Worm (Caenorhabditis elegans) whole organism, L1 larva: Measurements from ENCODE around the gene Y14H12B.1.

Experiments used
- C04F5.9 ChIP-seq: sonication (generic microtip); optimal IDR thresholded peaks from 2 replicates; lab custom pipeline; 2016; ENCODE audit warnings: missing genetic modification characterization, missing compliant biosample characterization
- C16A3.4 ChIP-seq: fragments of 150-350 bp; optimal IDR thresholded peaks from 2 replicates; lab custom pipeline; 2014; ENCODE audit warnings: missing biosample characterization, missing genetic modification characterization
- Y116A8C.19 ChIP-seq: sonication (generic microtip); optimal IDR thresholded peaks from 2 replicates; lab custom pipeline; 2016; ENCODE audit warnings: missing compliant biosample characterization, missing genetic modification characterization, borderline replicate concordance
- aha-1 ChIP-seq: fragments of 150-350 bp; optimal IDR thresholded peaks from 2 replicates; lab custom pipeline; 2014; ENCODE audit warnings: missing biosample characterization, missing genetic modification characterization
- ceh-63 ChIP-seq: fragments of 200-800 bp; sonication (Bioruptor generic); optimal IDR thresholded peaks from 2 replicates; lab custom pipeline; 2018; ENCODE audit warnings: mild to moderate bottlenecking, missing genetic modification characterization, missing compliant biosample characterization
- ceh-88 ChIP-seq: fragments of 200-800 bp; sonication (Bioruptor generic); IDR thresholded peaks from 2 replicates; pipeline ENCODE4 v1.3.6; 2022; ENCODE audit warnings: missing genetic modification characterization, missing compliant biosample characterization
- ceh-90 ChIP-seq: sonication (generic microtip); optimal IDR thresholded peaks from 2 replicates; lab custom pipeline; 2016; ENCODE audit warnings: missing genetic modification characterization, missing compliant biosample characterization
- dpl-1 ChIP-seq, 3 experiments: fragments of 150-350 bp in 2 of 3; sonication (generic microtip) in 1 of 3; optimal IDR thresholded peaks; 2 replicates each; lab custom pipeline; 2014 to 2017; ENCODE audit warnings: missing biosample characterization in 3 of 3, missing genetic modification characterization in 3 of 3, missing genetic modification reagents in 3 of 3
- dsc-1 ChIP-seq: sonication (generic microtip); optimal IDR thresholded peaks from 2 replicates; lab custom pipeline; 2016; ENCODE audit warnings: mild to moderate bottlenecking, missing genetic modification characterization, missing compliant biosample characterization
- efl-1 ChIP-seq, 4 experiments: fragments of 150-350 bp; optimal IDR thresholded peaks in 3 of 4; peaks in 1 of 4; 1 replicate in 1 of 4; 2 replicates in 3 of 4; lab custom pipeline; 2014; ENCODE audit warnings: missing biosample characterization in 2 of 4, missing genetic modification characterization in 2 of 4, missing genetic modification reagents in 2 of 4
- egl-13 ChIP-seq: sonication (generic microtip); optimal IDR thresholded peaks from 2 replicates; lab custom pipeline; 2016; ENCODE audit warnings: missing genotype, missing genetic modification reagents, missing genetic modification characterization, missing compliant biosample characterization
- fkh-4 ChIP-seq: sonication (generic microtip); optimal IDR thresholded peaks from 2 replicates; lab custom pipeline; 2016; ENCODE audit warnings: missing compliant biosample characterization, missing genetic modification characterization, borderline replicate concordance
- fkh-8 ChIP-seq: sonication (generic microtip); optimal IDR thresholded peaks from 2 replicates; lab custom pipeline; 2016; ENCODE audit warnings: mild to moderate bottlenecking, missing genetic modification characterization, missing compliant biosample characterization
- hlh-17 ChIP-seq: fragments of 200-800 bp; sonication (Bioruptor generic); optimal IDR thresholded peaks from 2 replicates; lab custom pipeline; 2018; ENCODE audit warnings: missing genetic modification characterization, mild to moderate bottlenecking, missing compliant biosample characterization, moderate library complexity, borderline replicate concordance
- hlh-4 ChIP-seq: sonication (generic microtip); optimal IDR thresholded peaks from 2 replicates; lab custom pipeline; 2016; ENCODE audit warnings: mild to moderate bottlenecking, missing genetic modification characterization, missing compliant biosample characterization
- irx-1 ChIP-seq: sonication (generic microtip); optimal IDR thresholded peaks from 2 replicates; lab custom pipeline; 2016; ENCODE audit warnings: missing genetic modification characterization, missing compliant biosample characterization
- jun-1 ChIP-seq: fragments of 150-350 bp; optimal IDR thresholded peaks from 2 replicates; lab custom pipeline; 2014; ENCODE audit warnings: missing biosample characterization, missing genetic modification reagents, missing genetic modification characterization
- lin-13 ChIP-seq: fragments of 150-350 bp; optimal IDR thresholded peaks from 2 replicates; lab custom pipeline; 2014; ENCODE audit warnings: missing biosample characterization, missing genetic modification reagents, missing genetic modification characterization
- lin-14 ChIP-seq: fragments of 200-800 bp; sonication (Bioruptor generic); optimal IDR thresholded peaks from 2 replicates; lab custom pipeline; 2018; ENCODE audit warnings: mild to moderate bottlenecking, missing genetic modification characterization, moderate library complexity, missing compliant biosample characterization
- lin-15B ChIP-seq: fragments of 150-350 bp; sonication (generic microtip); optimal IDR thresholded peaks from 3 replicates; lab custom pipeline; 2014; ENCODE audit warnings: missing biosample characterization, missing genetic modification characterization
- lir-3 ChIP-seq: sonication (generic microtip); optimal IDR thresholded peaks from 2 replicates; lab custom pipeline; 2016; ENCODE audit warnings: mild to moderate bottlenecking, missing genetic modification characterization, moderate library complexity, missing compliant biosample characterization; ENCODE audit not compliant: poor library complexity
- lsy-2 ChIP-seq, 2 experiments: fragments of 150-350 bp; optimal IDR thresholded peaks; 2 replicates each; lab custom pipeline; 2014; ENCODE audit warnings: missing biosample characterization in 2 of 2, missing genetic modification characterization in 2 of 2
- mef-2 ChIP-seq: fragments of 150-350 bp; optimal IDR thresholded peaks from 2 replicates; lab custom pipeline; 2014; ENCODE audit warnings: missing biosample characterization, missing genetic modification characterization
- nhr-12 ChIP-seq: sonication (generic microtip); optimal IDR thresholded peaks from 2 replicates; lab custom pipeline; 2017; ENCODE audit warnings: missing biosample characterization, missing genetic modification characterization
- nhr-71 ChIP-seq: sonication (generic microtip); optimal IDR thresholded peaks from 2 replicates; lab custom pipeline; 2016; ENCODE audit warnings: mild to moderate bottlenecking, missing genetic modification characterization, moderate library complexity, missing compliant biosample characterization
- nhr-84 ChIP-seq: sonication (generic microtip); optimal IDR thresholded peaks from 2 replicates; lab custom pipeline; 2017; ENCODE audit warnings: missing biosample characterization, missing genetic modification characterization
- nhr-85 ChIP-seq: sonication (generic microtip); peaks from one replicate; lab custom pipeline; 2016; ENCODE audit warnings: missing genetic modification characterization, inconsistent platforms, missing compliant biosample characterization
- pax-3 ChIP-seq: fragments of 200-800 bp; sonication (Bioruptor generic); optimal IDR thresholded peaks from 2 replicates; lab custom pipeline; 2018; ENCODE audit warnings: mild to moderate bottlenecking, missing genetic modification characterization, moderate library complexity, missing compliant biosample characterization
- pqm-1 ChIP-seq: sonication (generic microtip); optimal IDR thresholded peaks from 3 replicates; lab custom pipeline; 2017; ENCODE audit warnings: missing biosample characterization, missing genetic modification characterization
- rnt-1 ChIP-seq: sonication (generic microtip); optimal IDR thresholded peaks from 2 replicates; lab custom pipeline; 2016; ENCODE audit warnings: mild to moderate bottlenecking, missing genetic modification characterization, moderate library complexity, missing compliant biosample characterization
- snpc-4 ChIP-seq: fragments of 150-350 bp; optimal IDR thresholded peaks from 2 replicates; lab custom pipeline; 2014; ENCODE audit warnings: missing biosample characterization, missing genetic modification characterization
- sptf-1 ChIP-seq: fragments of 150-350 bp; optimal IDR thresholded peaks from 2 replicates; lab custom pipeline; 2014; ENCODE audit warnings: missing biosample characterization, missing genetic modification characterization
- sup-37 ChIP-seq: fragments of 200-800 bp; sonication (Bioruptor generic); optimal IDR thresholded peaks from 2 replicates; lab custom pipeline; 2018; ENCODE audit warnings: mild to moderate bottlenecking, missing genetic modification characterization, missing compliant biosample characterization
- swsn-7 ChIP-seq: sonication (generic microtip); optimal IDR thresholded peaks from 2 replicates; lab custom pipeline; 2016; ENCODE audit warnings: missing genetic modification characterization, missing compliant biosample characterization
- unc-130 ChIP-seq: fragments of 150-350 bp; optimal IDR thresholded peaks from 2 replicates; lab custom pipeline; 2017; ENCODE audit warnings: missing biosample characterization, missing genetic modification characterization, inconsistent platforms
- unc-30 ChIP-seq: sonication (generic microtip); optimal IDR thresholded peaks from 2 replicates; lab custom pipeline; 2017; ENCODE audit warnings: missing biosample characterization, missing genetic modification characterization
- ztf-11 ChIP-seq, 2 experiments: sonication (generic microtip); optimal IDR thresholded peaks; 2 replicates each; lab custom pipeline; 2016 to 2017; ENCODE audit warnings: missing genetic modification characterization in 2 of 2, missing biosample characterization in 1 of 2, missing compliant biosample characterization in 1 of 2
- ztf-4 ChIP-seq: fragments of 150-350 bp; optimal IDR thresholded peaks from 2 replicates; lab custom pipeline; 2014; ENCODE audit warnings: missing biosample characterization, missing genetic modification characterization

Y14H12B.1 gene

ce11 chrII:3931825-3932224 is 2.4 kb upstream of the Y14H12B.1 start:
- TF ChIP-seq ceh-90 (tag; lab: Kevin White, UChicago) (no peak), nhr-71 (tag; lab: Kevin White, UChicago) (no peak), fkh-8 (tag; lab: Kevin White, UChicago) (no peak), unc-30 (tag; lab: Kevin White, UChicago) (no peak), sptf-1 (tag; lab: Kevin White, UChicago) (no peak), pqm-1 (tag; lab: Kevin White, UChicago) (no peak), dsc-1 (tag; lab: Kevin White, UChicago) (no peak), aha-1 (tag; lab: Kevin White, UChicago) (no peak), lin-15B (tag; lab: Kevin White, UChicago) (no peak), swsn-7 (tag; lab: Kevin White, UChicago) (no peak), C16A3.4 (tag; lab: Kevin White, UChicago) (no peak), lsy-2 (tag; optimal IDR thresholded peaks at IDR 0.05; lab: Kevin White, UChicago) (no peak), nhr-84 (tag; lab: Kevin White, UChicago) (no peak), dpl-1 (GFP tag; optimal IDR thresholded peaks at IDR 0.05; lab: Kevin White, UChicago) (no peak), lir-3 (no peak), fkh-4 (tag; lab: Kevin White, UChicago) (no peak), C04F5.9 (tag; lab: Kevin White, UChicago) (no peak), pax-3 (tag; lab: Kevin White, UChicago) (no peak)

ce11 chrII:3933640-3934039 is 607 bp upstream of the Y14H12B.1 start, which contains the start of gene Y14H12B.2:
Gene Y14H12B.2 (minus strand): TSS chrII:3933740.
- TF ChIP-seq egl-13 (no peak), efl-1 (optimal IDR thresholded peaks at IDR 0.05; lab: Kevin White, UChicago) (peak in 1 of 2 experiments; percentile 82), efl-1 (GFP tag; optimal IDR thresholded peaks at IDR 0.05 in 1 of 2; lab: Kevin White, UChicago) (peak in 1 of 2 experiments; percentile 24)
- TF ChIP-seq, all 84 proteins: peak for 1

- no peak for TF ChIP-seq hlh-4 (tag; lab: Kevin White, UChicago)
- TF ChIP-seq snpc-4 = no peak
- no peak for TF ChIP-seq nhr-85 (tag; lab: Kevin White, UChicago)
- no peak for TF ChIP-seq mef-2 (tag; lab: Kevin White, UChicago)
- TF ChIP-seq jun-1 (tag; lab: Kevin White, UChicago) = no peak
- TF ChIP-seq rnt-1 (tag; lab: Kevin White, UChicago) = no peak
- TF ChIP-seq ceh-88 (GFP tag; lab: Robert Waterston, UW) = no peak
- TF ChIP-seq ztf-4 (tag; lab: Kevin White, UChicago) = no peak
Observed at ce11 chrII:3935098-3935497, 851 bp downstream of the Y14H12B.1 start.

- no peak for TF ChIP-seq lin-14
- TF ChIP-seq lin-13 = no peak
- no peak for TF ChIP-seq Y116A8C.19 (tag; lab: Kevin White, UChicago)
- no peak for TF ChIP-seq fkh-8 (tag; lab: Kevin White, UChicago)
- TF ChIP-seq C04F5.9 (tag; lab: Kevin White, UChicago) = no peak
- TF ChIP-seq ceh-63 = no peak
- no peak for TF ChIP-seq ztf-11 (tag; optimal IDR thresholded peaks at IDR 0.05; lab: Kevin White, UChicago)
- no peak for TF ChIP-seq unc-130 (tag; lab: Kevin White, UChicago)
- TF ChIP-seq sup-37 = no peak
- no peak for TF ChIP-seq hlh-17
- no peak for TF ChIP-seq irx-1 (tag; lab: Kevin White, UChicago)
- no peak for TF ChIP-seq unc-30 (tag; lab: Kevin White, UChicago)
- no peak for TF ChIP-seq nhr-12 (tag; lab: Kevin White, UChicago)
Observed at ce11 chrII:3935990-3936389, 1.7 kb downstream of the Y14H12B.1 start.
